Worm (Caenorhabditis elegans) whole organism, L2 larva: ENCODE data around the gene C25E10.16.

Source experiments
- C34F6.9 ChIP-seq: fragments of 150-350 bp; optimal IDR thresholded peaks from 2 replicates; lab custom pipeline; 2014; ENCODE audit warnings: missing biosample characterization, missing genetic modification characterization
- R02D3.7 ChIP-seq: fragments of 150-350 bp; optimal IDR thresholded peaks from 2 replicates; lab custom pipeline; 2014; ENCODE audit warnings: missing biosample characterization, missing genetic modification characterization
- ZK546.5 ChIP-seq: sonication (generic microtip); optimal IDR thresholded peaks from 2 replicates; lab custom pipeline; 2017; ENCODE audit warnings: missing biosample characterization, missing genetic modification characterization
- alr-1 ChIP-seq: fragments of 150-350 bp; optimal IDR thresholded peaks from 2 replicates; lab custom pipeline; 2014; ENCODE audit warnings: missing biosample characterization, missing genetic modification characterization
- aly-2 ChIP-seq: fragments of 150-350 bp; optimal IDR thresholded peaks from 2 replicates; lab custom pipeline; 2014; ENCODE audit warnings: missing biosample characterization, missing genetic modification characterization
- ama-1 ChIP-seq: fragments of 150-350 bp; optimal IDR thresholded peaks from 2 replicates; lab custom pipeline; 2018; ENCODE audit warnings: inconsistent platforms
- ceh-16 ChIP-seq: fragments of 150-350 bp; optimal IDR thresholded peaks from 2 replicates; lab custom pipeline; 2014; ENCODE audit warnings: missing biosample characterization, missing genetic modification characterization
- crh-2 ChIP-seq: sonication (generic microtip); optimal IDR thresholded peaks from 2 replicates; lab custom pipeline; 2017; ENCODE audit warnings: missing biosample characterization, missing genetic modification characterization
- elt-1 ChIP-seq: fragments of 150-350 bp; optimal IDR thresholded peaks from 2 replicates; lab custom pipeline; 2014; ENCODE audit warnings: missing biosample characterization, missing genetic modification characterization
- fos-1 ChIP-seq: fragments of 150-350 bp; optimal IDR thresholded peaks from 2 replicates; lab custom pipeline; 2014; ENCODE audit warnings: missing biosample characterization, missing genetic modification characterization
- gmeb-1 ChIP-seq: fragments of 150-350 bp; optimal IDR thresholded peaks from 2 replicates; lab custom pipeline; 2014; ENCODE audit warnings: missing biosample characterization, missing genetic modification characterization
- lin-11 ChIP-seq: fragments of 150-350 bp; sonication (generic microtip); optimal IDR thresholded peaks from 2 replicates; lab custom pipeline; 2014; ENCODE audit warnings: missing biosample characterization, missing genetic modification characterization, inconsistent platforms, mixed read lengths
- lin-13 ChIP-seq: fragments of 150-350 bp; optimal IDR thresholded peaks from 2 replicates; lab custom pipeline; 2014; ENCODE audit warnings: missing biosample characterization, missing genetic modification reagents, missing genetic modification characterization
- lin-39 ChIP-seq: fragments of 150-350 bp; optimal IDR thresholded peaks from 2 replicates; lab custom pipeline; 2014; ENCODE audit warnings: missing biosample characterization, missing genetic modification reagents, missing genetic modification characterization
- lsy-2 ChIP-seq, 2 experiments: fragments of 150-350 bp in 1 of 2; sonication (generic microtip) in 1 of 2; optimal IDR thresholded peaks; 2 replicates each; lab custom pipeline; 2014 to 2017; ENCODE audit warnings: missing biosample characterization in 2 of 2, missing genetic modification characterization in 2 of 2
- mab-5 ChIP-seq: fragments of 150-350 bp; optimal IDR thresholded peaks from 2 replicates; lab custom pipeline; 2014; ENCODE audit warnings: missing biosample characterization, missing genetic modification characterization
- mbf-1 ChIP-seq: sonication (generic microtip); optimal IDR thresholded peaks from 2 replicates; lab custom pipeline; 2017; ENCODE audit warnings: missing biosample characterization, missing genetic modification characterization
- mdl-1 ChIP-seq, 2 experiments: fragments of 150-350 bp in 1 of 2; sonication (generic microtip) in 1 of 2; optimal IDR thresholded peaks; 2 replicates each; lab custom pipeline; 2017; ENCODE audit warnings: missing biosample characterization in 2 of 2, missing genetic modification characterization in 2 of 2
- nhr-11 ChIP-seq: fragments of 150-350 bp; optimal IDR thresholded peaks from 2 replicates; lab custom pipeline; 2014; ENCODE audit warnings: missing biosample characterization, missing genetic modification characterization
- nhr-129 ChIP-seq: fragments of 150-350 bp; optimal IDR thresholded peaks from 2 replicates; lab custom pipeline; 2014; ENCODE audit warnings: missing biosample characterization, missing genetic modification characterization
- nhr-21 ChIP-seq: fragments of 150-350 bp; optimal IDR thresholded peaks from 2 replicates; lab custom pipeline; 2014; ENCODE audit warnings: missing biosample characterization, missing genetic modification characterization
- nhr-23 ChIP-seq: fragments of 150-350 bp; optimal IDR thresholded peaks from 2 replicates; lab custom pipeline; 2014; ENCODE audit warnings: missing biosample characterization, missing genetic modification reagents, missing genetic modification characterization
- nhr-237 ChIP-seq: fragments of 150-350 bp; optimal IDR thresholded peaks from 2 replicates; lab custom pipeline; 2014; ENCODE audit warnings: missing biosample characterization, missing genetic modification characterization
- nhr-25 ChIP-seq: fragments of 150-350 bp; sonication (generic microtip); optimal IDR thresholded peaks from 3 replicates; lab custom pipeline; 2014; ENCODE audit warnings: missing biosample characterization, missing genetic modification characterization
- nhr-6 ChIP-seq: fragments of 150-350 bp; optimal IDR thresholded peaks from 2 replicates; lab custom pipeline; 2014; ENCODE audit warnings: missing biosample characterization, missing genetic modification characterization
- nhr-77 ChIP-seq: fragments of 150-350 bp; optimal IDR thresholded peaks from 2 replicates; lab custom pipeline; 2014; ENCODE audit warnings: missing biosample characterization, missing genetic modification characterization
- peb-1 ChIP-seq: fragments of 150-350 bp; optimal IDR thresholded peaks from 2 replicates; lab custom pipeline; 2014; ENCODE audit warnings: missing biosample characterization, missing genetic modification characterization
- skn-1 ChIP-seq: sonication (generic microtip); optimal IDR thresholded peaks from 2 replicates; lab custom pipeline; 2017; ENCODE audit warnings: missing biosample characterization, missing genetic modification characterization
- sma-9 ChIP-seq, 2 experiments: fragments of 150-350 bp in 1 of 2; sonication (generic microtip) in 1 of 2; optimal IDR thresholded peaks; 2 replicates each; lab custom pipeline; 2014 to 2016; ENCODE audit warnings: missing genetic modification characterization in 2 of 2, mild to moderate bottlenecking in 1 of 2, missing biosample characterization in 1 of 2, missing compliant biosample characterization in 1 of 2, missing genetic modification reagents in 1 of 2, moderate library complexity in 1 of 2
- unc-39 ChIP-seq: fragments of 150-350 bp; optimal IDR thresholded peaks from 2 replicates; lab custom pipeline; 2014; ENCODE audit warnings: missing biosample characterization, missing genetic modification characterization
- unc-55 ChIP-seq: fragments of 150-350 bp; sonication (generic microtip); optimal IDR thresholded peaks from 3 replicates; lab custom pipeline; 2014; ENCODE audit warnings: missing biosample characterization, missing genetic modification reagents, missing genetic modification characterization
- unc-62 ChIP-seq: fragments of 150-350 bp; optimal IDR thresholded peaks from 2 replicates; lab custom pipeline; 2014; ENCODE audit warnings: missing biosample characterization, missing genetic modification reagents, missing genetic modification characterization
- zag-1 ChIP-seq: fragments of 150-350 bp; optimal IDR thresholded peaks from 2 replicates; lab custom pipeline; 2014; ENCODE audit warnings: missing biosample characterization, missing genetic modification characterization
- ztf-1 ChIP-seq: fragments of 200-800 bp; sonication (Bioruptor generic); conservative IDR thresholded peaks from 2 replicates; pipeline ENCODE4 v1.3.6; 2022; ENCODE audit warnings: missing genetic modification characterization, missing compliant biosample characterization
- ztf-4 ChIP-seq: fragments of 150-350 bp; optimal IDR thresholded peaks from 2 replicates; lab custom pipeline; 2014; ENCODE audit warnings: missing biosample characterization, missing genetic modification characterization

The C25E10.16 gene

DNA sequence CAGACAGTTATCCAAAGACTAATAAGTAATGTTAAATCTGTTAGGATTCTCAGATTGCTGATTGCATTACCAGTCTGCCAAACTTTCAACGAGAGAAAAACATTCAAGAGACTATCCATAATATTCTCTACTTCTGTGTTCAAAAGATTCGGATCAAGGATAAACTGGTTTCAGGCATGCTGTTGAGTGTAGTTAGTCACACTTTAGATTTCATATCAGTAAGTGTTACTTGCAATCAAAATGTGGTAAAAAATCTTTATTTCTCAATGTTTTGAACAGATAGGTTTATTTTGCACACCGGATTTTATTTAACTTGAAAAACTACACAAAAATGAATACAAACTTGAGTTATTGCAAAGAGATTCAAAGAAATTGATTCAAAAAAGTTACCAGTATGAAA is 37.3 kb downstream of the C25E10.16 start, which contains the start of gene oac-41:
Gene oac-41 (minus strand): TSS at position 101 of the 400 bp plus-strand sequence.
- TF ChIP-seq lsy-2 (tag; optimal IDR thresholded peaks at IDR 0.05; lab: Kevin White, UChicago) (no peak), C34F6.9 (tag; lab: Kevin White, UChicago) (no peak), nhr-25 (tag; lab: Kevin White, UChicago) (no peak), mdl-1 (tag; optimal IDR thresholded peaks at IDR 0.05; lab: Kevin White, UChicago) (no peak), fos-1 (tag; lab: Kevin White, UChicago) (no peak), nhr-129 (tag; lab: Kevin White, UChicago) (no peak)

- no peak for TF ChIP-seq mab-5 (tag; lab: Kevin White, UChicago)
- no peak for TF ChIP-seq zag-1 (tag; lab: Kevin White, UChicago)
- no peak for TF ChIP-seq aly-2
- no peak for TF ChIP-seq nhr-6 (tag; lab: Kevin White, UChicago)
- TF ChIP-seq crh-2 (tag; lab: Kevin White, UChicago): no peak
- TF ChIP-seq sma-9 (GFP tag; optimal IDR thresholded peaks at IDR 0.05; lab: Kevin White, UChicago): no peak
- no peak for TF ChIP-seq sma-9 (tag; optimal IDR thresholded peaks at IDR 0.05; lab: Kevin White, UChicago)
- no peak for TF ChIP-seq C34F6.9 (tag; lab: Kevin White, UChicago)
- TF ChIP-seq ztf-1: no peak
- no peak for TF ChIP-seq unc-55
- TF ChIP-seq unc-39 (tag; lab: Kevin White, UChicago): no peak
- no peak for TF ChIP-seq nhr-25 (tag; lab: Kevin White, UChicago)
Observed at ce11 chrV:9018871-9019270, 40.5 kb downstream of the C25E10.16 start.

- TF ChIP-seq aly-2 (no peak), nhr-77 (tag; lab: Kevin White, UChicago) (no peak), mbf-1 (tag; lab: Kevin White, UChicago) (no peak), fos-1 (tag; lab: Kevin White, UChicago) (no peak), lin-13 (GFP tag; lab: Kevin White, UChicago) (no peak), ZK546.5 (tag; lab: Kevin White, UChicago) (no peak), elt-1 (tag; lab: Kevin White, UChicago) (no peak), nhr-21 (no peak), mab-5 (tag; lab: Kevin White, UChicago) (no peak), unc-55 (no peak), skn-1 (no peak), nhr-11 (tag; lab: Kevin White, UChicago) (no peak), unc-39 (tag; lab: Kevin White, UChicago) (no peak), lin-11 (tag; lab: Kevin White, UChicago) (no peak), ceh-16 (tag; lab: Kevin White, UChicago) (no peak), ztf-1 (no peak), R02D3.7 (tag; lab: Kevin White, UChicago) (no peak)
Observed at ce11 chrV:9016479-9016878, 42.9 kb downstream of the C25E10.16 start, which contains the start of gene oac-40. Gene oac-40, plus strand, starts transcription at chrV:9016779.

ce11 chrV:9015540-9015939 is 43.8 kb downstream of the C25E10.16 start, which contains the start of gene srt-18:
Gene srt-18, minus strand, starts transcription at chrV:9015640.
- TF ChIP-seq ama-1 (lab: Kevin White, UChicago) (no peak), zag-1 (tag; lab: Kevin White, UChicago) (no peak), fos-1 (tag; lab: Kevin White, UChicago) (no peak), nhr-23 (no peak), peb-1 (tag; lab: Kevin White, UChicago) (no peak), lsy-2 (tag; optimal IDR thresholded peaks at IDR 0.05; lab: Kevin White, UChicago) (no peak), ztf-4 (tag; lab: Kevin White, UChicago) (no peak), unc-62 (no peak), unc-39 (tag; lab: Kevin White, UChicago) (no peak), mdl-1 (tag; optimal IDR thresholded peaks at IDR 0.05; lab: Kevin White, UChicago) (no peak), gmeb-1 (tag; lab: Kevin White, UChicago) (no peak), sma-9 (GFP tag; optimal IDR thresholded peaks at IDR 0.05; lab: Kevin White, UChicago) (no peak), sma-9 (tag; optimal IDR thresholded peaks at IDR 0.05; lab: Kevin White, UChicago) (no peak), alr-1 (no peak), mab-5 (tag; lab: Kevin White, UChicago) (no peak), nhr-237 (tag; lab: Kevin White, UChicago) (no peak), lin-39 (tag; lab: Kevin White, UChicago) (no peak), lin-13 (GFP tag; lab: Kevin White, UChicago) (no peak), nhr-6 (tag; lab: Kevin White, UChicago) (no peak), skn-1 (no peak)
